Fruit fly (Drosophila melanogaster) whole organism: ENCODE measurements around the gene CG3176.

ENCODE experiments used
- pan ChIP-seq: fragments of >200 bp; optimal IDR thresholded peaks from 2 replicates; lab custom pipeline; 2017
- psq ChIP-seq: fragments of >200 bp; optimal IDR thresholded peaks from 2 replicates; lab custom pipeline; 2017

dm6 chrX:476230-477143 lies 5.2 kb upstream of the CG3176 start, which contains the start of the genes ebo and CG13373:
- TF ChIP-seq pan (lab: Kevin White, UChicago) (no peak), psq (lab: Kevin White, UChicago) (no peak)
